Fruit fly (Drosophila melanogaster) whole organism, embryonic: ENCODE data around the gene Kdm2.

Experiments
- Antp ChIP-seq: fragments of 200-800 bp; sonication (Bioruptor generic); optimal IDR thresholded peaks from 3 replicates; lab custom pipeline; 2016; ENCODE audit warnings: missing biosample characterization, missing genetic modification characterization
- BtbVII ChIP-seq: fragments of 200-800 bp; sonication (Bioruptor generic); optimal IDR thresholded peaks from 3 replicates; lab custom pipeline; 2017; ENCODE audit warnings: missing biosample characterization, mild to moderate bottlenecking, missing genetic modification characterization
- CG12942 ChIP-seq: fragments of 200-800 bp; sonication (Bioruptor generic); optimal IDR thresholded peaks from 3 replicates; lab custom pipeline; 2016; ENCODE audit warnings: missing biosample characterization, missing genetic modification characterization
- CG15073 ChIP-seq: fragments of 200-800 bp; sonication (Bioruptor generic); optimal IDR thresholded peaks from 2 replicates; lab custom pipeline; 2016; ENCODE audit warnings: missing biosample characterization, missing genetic modification characterization
- CG17359 ChIP-seq: fragments of 200-800 bp; sonication (Bioruptor generic); optimal IDR thresholded peaks from 3 replicates; lab custom pipeline; 2018; ENCODE audit warnings: missing biosample characterization, mild to moderate bottlenecking, missing genetic modification characterization, moderate library complexity
- CG18262 ChIP-seq: fragments of 200-800 bp; optimal IDR thresholded peaks from 3 replicates; lab custom pipeline; 2019; ENCODE audit warnings: missing biosample characterization, mild to moderate bottlenecking, missing genetic modification characterization, moderate library complexity
- CG18476 ChIP-seq: fragments of 200-800 bp; sonication (Bioruptor generic); optimal IDR thresholded peaks from 2 replicates; lab custom pipeline; 2016; ENCODE audit warnings: missing biosample characterization, mild to moderate bottlenecking, missing genetic modification characterization
- CG2202 ChIP-seq: fragments of 200-800 bp; sonication (Bioruptor generic); optimal IDR thresholded peaks from 2 replicates; lab custom pipeline; 2018; ENCODE audit warnings: missing biosample characterization, mild to moderate bottlenecking, missing genetic modification characterization
- CG6654 ChIP-seq: fragments of 200-800 bp; sonication (Bioruptor generic); optimal IDR thresholded peaks from 2 replicates; lab custom pipeline; 2017; ENCODE audit warnings: missing biosample characterization, mild to moderate bottlenecking, missing genetic modification characterization
- CG8388 ChIP-seq: fragments of 200-800 bp; sonication (Bioruptor generic); optimal IDR thresholded peaks from 2 replicates; lab custom pipeline; 2019; ENCODE audit warnings: missing biosample characterization, mild to moderate bottlenecking, missing genetic modification characterization, moderate library complexity
- CG9932 ChIP-seq: fragments of 200-800 bp; sonication (Bioruptor generic); IDR thresholded peaks from 2 replicates; pipeline ENCODE4 v1.3.6; 2022; ENCODE audit warnings: missing biosample characterization, missing genetic modification characterization
- CHES-1-like ChIP-seq: fragments of 200-800 bp; sonication (Bioruptor generic); optimal IDR thresholded peaks from 2 replicates; lab custom pipeline; 2016; ENCODE audit warnings: missing biosample characterization, missing genetic modification characterization
- Ets65A ChIP-seq: fragments of 200-800 bp; sonication (Bioruptor generic); peaks from one replicate; lab custom pipeline; 2016; ENCODE audit warnings: missing biosample characterization, missing genetic modification characterization
- Fer3 ChIP-seq: fragments of 200-800 bp; sonication (Bioruptor generic); optimal IDR thresholded peaks from 2 replicates; lab custom pipeline; 2018; ENCODE audit warnings: missing biosample characterization, mild to moderate bottlenecking, missing genetic modification characterization, moderate library complexity
- H2.0 ChIP-seq: fragments of 200-800 bp; sonication (Bioruptor generic); IDR thresholded peaks from 2 replicates; pipeline ENCODE4 v1.3.6; 2022; ENCODE audit warnings: missing biosample characterization, missing genetic modification characterization
- Hr78 ChIP-seq, 2 experiments: fragments of 200-800 bp in 1 of 2; fragments of >200 bp in 1 of 2; sonication (Bioruptor generic) in 1 of 2; optimal IDR thresholded peaks; 2 replicates each; lab custom pipeline; 2017 to 2019; ENCODE audit warnings: missing biosample characterization in 2 of 2, missing genetic modification characterization in 2 of 2, mild to moderate bottlenecking in 1 of 2, moderate library complexity in 1 of 2
- Lpt ChIP-seq: fragments of >200 bp; optimal IDR thresholded peaks from 2 replicates; lab custom pipeline; 2018; ENCODE audit warnings: missing biosample characterization, missing genetic modification characterization
- MBD-R2 ChIP-seq: fragments of 200-800 bp; sonication (Bioruptor generic); IDR thresholded peaks from 2 replicates; pipeline ENCODE4 v1.3.6; 2022; ENCODE audit warnings: missing biosample characterization, missing genetic modification characterization
- Mes4 ChIP-seq: fragments of 200-800 bp; sonication (Bioruptor generic); optimal IDR thresholded peaks from 2 replicates; lab custom pipeline; 2016; ENCODE audit warnings: missing biosample characterization, missing genetic modification characterization
- Mrtf ChIP-seq: fragments of 200-800 bp; sonication (Bioruptor generic); IDR thresholded peaks from 3 replicates; pipeline ENCODE4 v1.3.6; 2022; ENCODE audit warnings: missing biosample characterization, missing genetic modification characterization
- NC2β ChIP-seq: fragments of 200-800 bp; sonication (Bioruptor generic); optimal IDR thresholded peaks from 2 replicates; lab custom pipeline; 2016; ENCODE audit warnings: missing biosample characterization, missing genetic modification characterization
- Oli ChIP-seq: fragments of 200-800 bp; sonication (Bioruptor generic); optimal IDR thresholded peaks from 2 replicates; lab custom pipeline; 2018; ENCODE audit warnings: missing biosample characterization, mild to moderate bottlenecking, missing genetic modification characterization, moderate library complexity
- PHDP ChIP-seq: fragments of 200-800 bp; sonication (Bioruptor generic); optimal IDR thresholded peaks from 3 replicates; lab custom pipeline; 2018; ENCODE audit warnings: missing biosample characterization, mild to moderate bottlenecking, missing genetic modification characterization, moderate library complexity
- Ravus ChIP-seq: fragments of 200-800 bp; sonication (Bioruptor generic); IDR thresholded peaks from 2 replicates; pipeline ENCODE4 v1.3.6; 2022; ENCODE audit warnings: missing biosample characterization, missing genetic modification characterization
- Sox102F ChIP-seq: fragments of 200-800 bp; sonication (Bioruptor generic); optimal IDR thresholded peaks from 2 replicates; lab custom pipeline; 2018; ENCODE audit warnings: missing biosample characterization, mild to moderate bottlenecking, missing genetic modification characterization, moderate library complexity
- TFAM ChIP-seq: fragments of 200-800 bp; sonication (Bioruptor generic); optimal IDR thresholded peaks from 2 replicates; lab custom pipeline; 2017; ENCODE audit warnings: missing biosample characterization, missing genetic modification characterization, inconsistent platforms
- Xrp1 ChIP-seq: fragments of 200-800 bp; sonication (Bioruptor generic); IDR thresholded peaks from 2 replicates; pipeline ENCODE4 v1.3.6; 2022; ENCODE audit warnings: missing biosample characterization, missing genetic modification characterization
- YL-1 ChIP-seq: fragments of 200-800 bp; sonication (Bioruptor generic); optimal IDR thresholded peaks from 3 replicates; lab custom pipeline; 2017; ENCODE audit warnings: missing biosample characterization, mild to moderate bottlenecking, missing genetic modification characterization
- aop ChIP-seq: fragments of 200-800 bp; sonication (Bioruptor generic); IDR thresholded peaks from 2 replicates; pipeline ENCODE4 v1.3.6; 2022; ENCODE audit warnings: missing biosample characterization, missing genetic modification characterization
- ap ChIP-seq: fragments of 200-800 bp; sonication (Bioruptor generic); IDR thresholded peaks from 2 replicates; pipeline ENCODE4 v1.3.6; 2022; ENCODE audit warnings: missing biosample characterization, missing genetic modification characterization
- bab2 ChIP-seq: fragments of 200-800 bp; sonication (Bioruptor generic); optimal IDR thresholded peaks from 2 replicates; lab custom pipeline; 2016; ENCODE audit warnings: missing biosample characterization, missing genetic modification characterization
- chn ChIP-seq: fragments of 200-800 bp; sonication (Bioruptor generic); optimal IDR thresholded peaks from 2 replicates; lab custom pipeline; 2016; ENCODE audit warnings: missing biosample characterization, missing genetic modification characterization
- hbn ChIP-seq: fragments of 200-800 bp; sonication (Bioruptor generic); IDR thresholded peaks from 2 replicates; pipeline ENCODE4 v1.3.6; 2022; ENCODE audit warnings: missing biosample characterization, missing genetic modification characterization; ENCODE audit not compliant: partially characterized antibody
- hth ChIP-seq: fragments of >200 bp; optimal IDR thresholded peaks from 2 replicates; lab custom pipeline; 2017; ENCODE audit warnings: inconsistent platforms
- insv ChIP-seq, 2 experiments: fragments of 200-800 bp; sonication (Bioruptor generic); optimal IDR thresholded peaks; 3 replicates each; lab custom pipeline; 2016 to 2018; ENCODE audit warnings: missing biosample characterization in 2 of 2, missing genetic modification characterization in 2 of 2
- knrl ChIP-seq: fragments of 200-800 bp; sonication (Bioruptor generic); IDR thresholded peaks from 3 replicates; pipeline ENCODE4 v1.3.6; 2022; ENCODE audit warnings: missing biosample characterization, missing genetic modification characterization; ENCODE audit not compliant: partially characterized antibody
- lilli ChIP-seq: fragments of 200-800 bp; sonication (Bioruptor generic); optimal IDR thresholded peaks from 3 replicates; lab custom pipeline; 2016; ENCODE audit warnings: missing biosample characterization, missing genetic modification characterization
- nerfin-2 ChIP-seq: fragments of 200-800 bp; sonication (Bioruptor generic); IDR thresholded peaks from 2 replicates; pipeline ENCODE4 v1.3.6; 2022; ENCODE audit warnings: missing biosample characterization, missing genetic modification characterization; ENCODE audit not compliant: partially characterized antibody
- odd ChIP-seq: fragments of 200-800 bp; sonication (Bioruptor generic); optimal IDR thresholded peaks from 2 replicates; lab custom pipeline; 2017; ENCODE audit warnings: missing biosample characterization, mild to moderate bottlenecking, missing genetic modification characterization
- phol ChIP-seq: fragments of 200-800 bp; sonication (Bioruptor generic); optimal IDR thresholded peaks from 3 replicates; lab custom pipeline; 2018; ENCODE audit warnings: missing biosample characterization, mild to moderate bottlenecking, missing genetic modification characterization, moderate library complexity
- prd ChIP-seq, 3 experiments: fragments of >200 bp in 2 of 3; fragments of 200-800 bp in 1 of 3; sonication (Bioruptor generic) in 1 of 3; optimal IDR thresholded peaks in 2 of 3; IDR thresholded peaks in 1 of 3; 2 replicates in 2 of 3; 3 replicates in 1 of 3; pipeline versions ENCODE4 v1.3.6 to Lab custom; 2017 to 2022; ENCODE audit warnings: missing biosample characterization in 1 of 3, missing genetic modification characterization in 1 of 3
- repo ChIP-seq: fragments of 200-800 bp; sonication (Bioruptor generic); optimal IDR thresholded peaks from 2 replicates; lab custom pipeline; 2016; ENCODE audit warnings: missing biosample characterization, missing genetic modification characterization
- schlank ChIP-seq: fragments of 200-800 bp; sonication (Bioruptor generic); optimal IDR thresholded peaks from 2 replicates; lab custom pipeline; 2018; ENCODE audit warnings: missing biosample characterization, mild to moderate bottlenecking, missing genetic modification characterization
- sna ChIP-seq: fragments of 200-800 bp; sonication (Bioruptor generic); IDR thresholded peaks from 2 replicates; pipeline ENCODE4 v1.3.6; 2022; ENCODE audit warnings: missing biosample characterization, missing genetic modification characterization; ENCODE audit not compliant: partially characterized antibody
- stc ChIP-seq: fragments of 200-800 bp; sonication (Bioruptor generic); IDR thresholded peaks from 2 replicates; pipeline ENCODE4 v1.3.6; 2022; ENCODE audit warnings: missing biosample characterization, missing genetic modification characterization
- tll ChIP-seq, 2 experiments: fragments of 200-800 bp in 1 of 2; fragments of >200 bp in 1 of 2; sonication (Bioruptor generic) in 1 of 2; optimal IDR thresholded peaks; 2 replicates each; lab custom pipeline; 2017 to 2019; ENCODE audit warnings: missing biosample characterization in 2 of 2, missing genetic modification characterization in 2 of 2, mild to moderate bottlenecking in 1 of 2, moderate library complexity in 1 of 2
- ttk ChIP-seq: fragments of 200-800 bp; sonication (Bioruptor generic); IDR thresholded peaks from 2 replicates; pipeline ENCODE4 v2.1.2; 2022; ENCODE audit warnings: missing biosample characterization, missing genetic modification characterization
- wor ChIP-seq: fragments of 200-800 bp; sonication (Bioruptor generic); IDR thresholded peaks from 2 replicates; pipeline ENCODE4 v1.3.6; 2022; ENCODE audit warnings: missing biosample characterization, missing genetic modification characterization

Gene Kdm2

DNA sequence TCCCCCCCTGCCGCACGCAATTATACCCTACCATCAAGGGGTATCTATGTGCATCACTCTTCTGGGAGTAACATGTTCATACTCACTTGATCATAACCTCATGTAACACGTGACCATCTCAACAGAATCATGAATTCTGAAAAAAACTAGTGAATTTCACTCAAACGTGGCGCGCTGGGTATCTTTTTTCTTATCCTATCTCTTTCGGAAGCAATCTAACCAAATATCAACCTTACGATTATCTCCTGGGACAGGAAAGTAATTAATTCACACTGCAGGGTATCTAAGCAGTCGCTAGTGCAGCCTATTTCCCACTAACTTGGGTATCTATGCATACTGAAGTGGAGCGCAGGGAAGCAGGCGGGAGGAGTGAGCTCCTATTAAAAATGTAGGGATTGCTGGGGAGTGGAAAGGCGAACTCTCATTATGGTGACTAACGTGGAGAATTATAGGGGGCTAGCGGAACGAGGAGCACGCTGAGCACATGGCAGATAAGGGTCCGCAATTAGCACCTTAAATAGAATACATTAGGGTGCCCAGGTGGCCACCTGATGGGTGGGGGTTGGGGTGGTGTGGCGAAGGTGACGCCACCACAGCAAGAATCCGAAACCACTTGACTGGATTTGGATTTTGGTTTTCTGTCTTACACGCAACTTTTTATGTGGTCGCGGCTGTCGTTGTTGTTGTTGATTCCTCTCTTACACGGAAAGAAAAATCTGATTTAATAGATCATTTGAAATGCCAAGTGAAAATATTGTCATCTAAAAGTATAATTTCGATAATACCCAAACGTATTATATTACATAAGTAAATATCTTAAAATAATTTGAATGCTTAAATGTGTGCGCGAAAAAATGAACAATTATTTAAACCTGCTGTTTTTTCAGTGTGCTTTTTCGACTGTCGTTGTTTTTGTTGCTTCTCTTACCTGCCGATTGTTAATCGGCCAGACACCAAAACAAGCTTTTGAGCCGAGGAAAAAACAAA, 3.1 kb downstream of the Kdm2 start (continued):
- peak; percentile 98 for TF ChIP-seq Ets65A
- peak; percentile 97 for TF ChIP-seq PHDP (tag; lab: Kevin White, UChicago)
- no peak for TF ChIP-seq CG9932 (GFP tag; lab: Robert Waterston, UW)
- no peak for TF ChIP-seq knrl
- TF ChIP-seq MBD-R2 = no peak
- TF ChIP-seq Mrtf (GFP tag; lab: Robert Waterston, UW) = no peak
- TF ChIP-seq chn (GFP tag; lab: Kevin White, UChicago) = peak; percentile 51
- peak; percentile 85 for TF ChIP-seq schlank
- TF ChIP-seq NC2β (GFP tag; lab: Kevin White, UChicago) = peak; percentile 68
- peak; percentile 89 for TF ChIP-seq CG18476 (GFP tag; lab: Kevin White, UChicago)
- TF ChIP-seq Oli (tag; lab: Kevin White, UChicago) = peak; percentile 94
- TF ChIP-seq prd (optimal IDR thresholded peaks at IDR 0.05; lab: Kevin White, UChicago) = no peak
- TF ChIP-seq prd (GFP tag; IDR thresholded peaks at IDR 0.05; lab: Robert Waterston, UW) = no peak
- TF ChIP-seq CG15073 = peak; percentile 47
- no peak for TF ChIP-seq nerfin-2 (GFP tag; lab: Robert Waterston, UW)
- peak; percentile 66 for TF ChIP-seq Antp (GFP tag; lab: Kevin White, UChicago)
- peak; percentile 95 for TF ChIP-seq CG17359 (tag; lab: Kevin White, UChicago)
- TF ChIP-seq CG18262 (tag; lab: Kevin White, UChicago) = peak; percentile 93
- peak; percentile 97 for TF ChIP-seq Fer3 (tag; lab: Kevin White, UChicago)
- peak; percentile 75 for TF ChIP-seq CG6654
- TF ChIP-seq aop (GFP tag; lab: Robert Waterston, UW) = no peak
- TF ChIP-seq CG8388 = peak; percentile 94
- peak; percentile 85 for TF ChIP-seq CG2202 (tag; lab: Kevin White, UChicago)
- TF ChIP-seq H2.0 = no peak
- TF ChIP-seq repo (GFP tag; lab: Kevin White, UChicago) = peak; percentile 52
- no peak for TF ChIP-seq hbn
- no peak for TF ChIP-seq Xrp1 (GFP tag; lab: Robert Waterston, UW)
- peak; percentile 90 for TF ChIP-seq lilli
- TF ChIP-seq Ravus = no peak
- peak; percentile 34 for TF ChIP-seq TFAM (GFP tag; lab: Kevin White, UChicago)
- peak; percentile 84 for TF ChIP-seq odd (GFP tag; lab: Kevin White, UChicago)
- TF ChIP-seq BtbVII = peak; percentile 96
- no peak for TF ChIP-seq wor (GFP tag; lab: Robert Waterston, UW)
- peak; percentile 95 for TF ChIP-seq Sox102F (GFP tag; lab: Kevin White, UChicago)
- peak; percentile 28 for TF ChIP-seq Mes4 (GFP tag; lab: Kevin White, UChicago)
- TF ChIP-seq tll (GFP tag; optimal IDR thresholded peaks at IDR 0.05; lab: Kevin White, UChicago) = no peak
- peak; percentile 85 for TF ChIP-seq bab2
- TF ChIP-seq insv (GFP tag; optimal IDR thresholded peaks at IDR 0.05; lab: Kevin White, UChicago) = peak in 1 of 2 experiments; percentile 49
- no peak for TF ChIP-seq ap
- TF ChIP-seq CG12942 (GFP tag; lab: Kevin White, UChicago) = peak; percentile 83
- TF ChIP-seq YL-1 (GFP tag; lab: Kevin White, UChicago) = peak; percentile 47
- TF ChIP-seq stc (GFP tag; lab: Robert Waterston, UW) = no peak
- no peak for TF ChIP-seq Lpt
- TF ChIP-seq Hr78 (GFP tag; optimal IDR thresholded peaks at IDR 0.05; lab: Kevin White, UChicago) = peak in 1 of 2 experiments; percentile 72
- peak; percentile 94 for TF ChIP-seq phol
- TF ChIP-seq CHES-1-like = peak; percentile 68
- no peak for TF ChIP-seq ttk
- TF ChIP-seq sna = no peak
- TF ChIP-seq hth (lab: Kevin White, UChicago) = no peak
